Fruit fly (Drosophila melanogaster): Measurements from ENCODE around the gene CG10477.

CG10477 gene

DNA sequence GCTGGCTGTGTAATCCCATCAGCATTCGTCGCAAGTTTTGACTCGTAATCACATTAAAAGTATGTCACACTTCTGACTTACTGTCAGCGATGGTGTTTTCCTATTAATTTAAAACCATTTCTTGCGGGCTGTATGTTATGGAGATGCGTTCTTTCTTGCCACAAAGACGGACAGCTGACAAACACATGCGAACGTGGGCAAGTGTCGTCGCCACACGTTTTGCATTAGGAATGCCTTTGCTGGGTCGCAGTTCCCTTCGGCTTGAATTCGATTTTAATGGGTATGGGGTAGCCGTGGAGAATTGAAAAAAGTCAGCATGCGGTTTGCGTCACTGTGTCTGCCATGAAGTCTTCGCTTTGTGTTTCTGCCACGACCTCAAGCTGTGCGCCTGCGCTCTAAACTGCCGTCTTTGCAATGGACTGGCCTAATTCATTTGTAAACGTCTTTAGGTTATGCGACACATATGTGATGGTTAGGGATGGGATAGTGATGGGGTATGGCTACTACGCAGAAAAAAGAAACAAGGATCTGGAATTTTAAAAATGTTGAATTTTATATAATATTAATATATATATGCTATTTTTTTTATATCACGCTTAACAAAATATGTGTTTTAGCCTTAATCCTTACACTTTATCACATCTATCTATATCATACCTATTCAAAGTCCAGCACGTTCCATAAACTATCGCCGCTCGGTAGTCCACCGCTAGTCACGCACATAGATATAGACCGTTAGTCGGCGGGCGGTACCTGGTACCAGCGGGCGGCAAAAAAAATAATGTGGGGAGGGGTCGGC, 40.5 kb downstream of the CG10477 start:
- TF ChIP-seq Hr78 (GFP tag; optimal IDR thresholded peaks at IDR 0.05) (no peak), Dif (GFP tag; optimal IDR thresholded peaks at IDR 0.05; ENCODE audit: partially characterized antibody) (no peak), N (GFP tag; optimal IDR thresholded peaks at IDR 0.05) (no peak), Vsx2 (GFP tag; optimal IDR thresholded peaks at IDR 0.05; ENCODE audit: partially characterized antibody) (no peak), lola (GFP tag; optimal IDR thresholded peaks at IDR 0.05) (no peak), br (GFP tag; optimal IDR thresholded peaks at IDR 0.05) (no peak), Hr83 (GFP tag; optimal IDR thresholded peaks at IDR 0.05; ENCODE audit: poor library complexity, severe bottlenecking) (no peak), tai (GFP tag; optimal IDR thresholded peaks at IDR 0.05) (no peak), GATAd (GFP tag; optimal IDR thresholded peaks at IDR 0.05) (no peak), dl (GFP tag; optimal IDR thresholded peaks at IDR 0.05; ENCODE audit: insufficient read depth in 1 of 2, partially characterized antibody in 2 of 2) (no peak), Mio (GFP tag; optimal IDR thresholded peaks at IDR 0.05) (no peak), fru (GFP tag; optimal IDR thresholded peaks at IDR 0.05) (no peak), Sp1 (GFP tag; optimal IDR thresholded peaks at IDR 0.05) (no peak), Hnf4 (GFP tag; optimal IDR thresholded peaks at IDR 0.05) (no peak), pan (optimal IDR thresholded peaks at IDR 0.05) (no peak), ey (GFP tag; optimal IDR thresholded peaks at IDR 0.05) (no peak), h (GFP tag; optimal IDR thresholded peaks at IDR 0.05) (no peak), CG32264 (GFP tag; optimal IDR thresholded peaks at IDR 0.05) (no peak), dsf (GFP tag; optimal IDR thresholded peaks at IDR 0.05; ENCODE audit: borderline replicate concordance) (no peak), Jra (GFP tag; optimal IDR thresholded peaks at IDR 0.05) (no peak)

DNA sequence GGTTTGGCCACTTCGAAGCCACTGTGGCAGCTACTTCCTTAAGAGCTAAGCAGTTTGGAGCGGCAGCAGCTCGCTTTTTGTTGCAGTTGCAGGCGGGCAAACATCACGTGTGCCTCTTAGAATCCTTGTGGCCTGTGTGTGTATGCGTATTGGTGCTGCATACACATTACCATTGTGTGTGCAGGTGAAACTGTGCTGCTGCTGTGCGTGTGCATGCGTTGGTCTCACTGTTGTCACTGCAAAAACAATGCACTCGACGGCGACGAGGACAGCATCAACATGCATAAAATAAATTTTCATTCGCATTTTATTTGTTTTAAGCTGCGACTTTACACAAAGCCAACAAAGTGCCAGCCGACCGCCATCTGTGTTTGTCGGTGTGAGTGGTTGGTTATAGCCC, 41.5 kb downstream of the CG10477 start:
- no peak for TF ChIP-seq lola (GFP tag; optimal IDR thresholded peaks at IDR 0.05)
- TF ChIP-seq sage (GFP tag; optimal IDR thresholded peaks at IDR 0.05) = no peak
- TF ChIP-seq sv (GFP tag; optimal IDR thresholded peaks at IDR 0.05) = no peak
- TF ChIP-seq Rel (GFP tag; optimal IDR thresholded peaks at IDR 0.05) = no peak
- TF ChIP-seq Rel (tag; optimal IDR thresholded peaks at IDR 0.05) = no peak
- no peak for TF ChIP-seq CG9705 (GFP tag; optimal IDR thresholded peaks at IDR 0.05)
- no peak for TF ChIP-seq pan (optimal IDR thresholded peaks at IDR 0.05)
- no peak for TF ChIP-seq Vsx2 (GFP tag; optimal IDR thresholded peaks at IDR 0.05; ENCODE audit: partially characterized antibody)

DNA sequence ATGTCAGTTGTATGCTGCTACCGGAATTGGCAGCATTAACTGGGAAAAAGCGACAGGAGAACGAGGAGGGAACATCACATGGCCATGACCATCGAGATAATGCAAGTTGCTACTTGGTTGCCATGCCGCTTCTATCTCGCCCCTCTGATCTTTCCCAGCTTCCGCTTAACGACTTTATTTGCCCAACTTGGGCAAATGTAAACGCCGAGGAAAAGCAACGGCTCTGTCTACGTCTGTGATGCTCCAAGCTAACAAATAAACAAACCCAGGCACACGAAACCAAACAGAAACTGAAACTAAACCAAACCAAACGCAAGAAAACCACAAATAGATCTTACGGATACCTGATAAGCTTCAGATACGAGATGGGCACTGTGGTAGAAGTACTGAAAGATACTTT, 42.2 kb downstream of the CG10477 start:
- TF ChIP-seq br (GFP tag; optimal IDR thresholded peaks at IDR 0.05) (no peak), Dfd (GFP tag; optimal IDR thresholded peaks at IDR 0.05) (no peak), fru (GFP tag; optimal IDR thresholded peaks at IDR 0.05) (no peak), Vsx2 (GFP tag; optimal IDR thresholded peaks at IDR 0.05; ENCODE audit: partially characterized antibody) (no peak), woc (GFP tag; optimal IDR thresholded peaks at IDR 0.05) (no peak), Hr83 (GFP tag; optimal IDR thresholded peaks at IDR 0.05; ENCODE audit: poor library complexity, severe bottlenecking) (no peak), Jra (GFP tag; optimal IDR thresholded peaks at IDR 0.05) (no peak), CrebA (GFP tag; optimal IDR thresholded peaks at IDR 0.05; ENCODE audit: borderline replicate concordance) (no peak), jim (GFP tag; optimal IDR thresholded peaks at IDR 0.05) (no peak)

DNA sequence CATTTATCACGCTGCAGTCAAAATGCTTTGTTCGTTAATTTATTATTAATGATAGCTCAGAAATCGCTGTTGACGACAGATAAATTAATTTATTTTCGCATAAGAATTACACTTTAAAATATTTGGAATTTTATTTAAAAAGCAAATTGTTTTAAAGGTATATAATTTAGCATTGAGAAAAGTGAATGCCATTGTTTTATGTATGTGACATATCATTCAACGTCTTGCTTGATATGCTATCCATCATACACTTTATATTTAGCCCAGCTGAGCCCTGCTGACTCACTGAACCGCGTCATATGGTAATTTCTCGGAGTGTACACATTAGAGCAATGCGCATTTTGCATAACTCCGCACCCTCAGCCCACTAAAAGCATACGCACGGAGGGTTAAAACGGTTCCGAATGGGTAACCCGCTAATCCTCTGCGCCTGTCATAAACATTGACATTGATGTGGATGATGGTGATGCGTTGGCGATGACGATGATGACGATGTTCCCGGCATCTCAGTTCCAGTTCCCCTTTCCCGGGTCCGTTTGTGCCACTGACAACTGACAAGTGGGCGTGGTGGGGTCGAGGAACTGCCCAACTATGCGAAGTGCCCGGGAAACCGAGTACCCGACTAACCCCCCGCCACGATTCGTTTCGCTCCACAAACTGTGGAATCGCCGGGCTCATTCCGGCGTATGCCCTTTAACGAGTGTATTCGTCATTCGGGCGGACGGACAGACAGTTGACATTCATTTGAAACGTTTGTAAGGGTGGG, 44.8 kb downstream of the CG10477 start:
- TF ChIP-seq rgr (GFP tag; optimal IDR thresholded peaks at IDR 0.05) = no peak
- no peak for TF ChIP-seq woc (GFP tag; optimal IDR thresholded peaks at IDR 0.05)
- no peak for TF ChIP-seq ey (GFP tag; optimal IDR thresholded peaks at IDR 0.05)
- no peak for TF ChIP-seq br (GFP tag; optimal IDR thresholded peaks at IDR 0.05)
- TF ChIP-seq Dif (GFP tag; optimal IDR thresholded peaks at IDR 0.05; ENCODE audit: partially characterized antibody) = no peak
- no peak for TF ChIP-seq Abd-B (GFP tag; optimal IDR thresholded peaks at IDR 0.05)
- no peak for TF ChIP-seq CrebA (GFP tag; optimal IDR thresholded peaks at IDR 0.05; ENCODE audit: borderline replicate concordance)
- no peak for TF ChIP-seq Sp1 (GFP tag; optimal IDR thresholded peaks at IDR 0.05)
- no peak for TF ChIP-seq foxo (GFP tag; optimal IDR thresholded peaks at IDR 0.05)
- TF ChIP-seq tai (GFP tag; optimal IDR thresholded peaks at IDR 0.05) = no peak
- no peak for TF ChIP-seq Hnf4 (GFP tag; optimal IDR thresholded peaks at IDR 0.05)
- TF ChIP-seq Rel (GFP tag; optimal IDR thresholded peaks at IDR 0.05) = no peak
- no peak for TF ChIP-seq Rel (tag; optimal IDR thresholded peaks at IDR 0.05)
- TF ChIP-seq dmrt93B (GFP tag; optimal IDR thresholded peaks at IDR 0.05) = no peak
- TF ChIP-seq psq (GFP tag; optimal IDR thresholded peaks at IDR 0.05) = no peak

Data from whole organism, wandering third instar larva.